Fruit fly (Drosophila melanogaster) whole organism, embryonic: ENCODE results near the gene CG15199.

Experiments used
- BEAF-32 ChIP-seq: fragments of 200-800 bp; sonication (Bioruptor generic); optimal IDR thresholded peaks from 3 replicates; lab custom pipeline; 2017; ENCODE audit warnings: missing biosample characterization, missing genetic modification characterization, mild to moderate bottlenecking, moderate library complexity, missing genetic modification reagents
- Blimp-1 ChIP-seq: fragments of 200-800 bp; sonication (Bioruptor generic); optimal IDR thresholded peaks from 3 replicates; lab custom pipeline; 2018; ENCODE audit warnings: missing biosample characterization, missing genetic modification characterization, mild to moderate bottlenecking, moderate library complexity, missing genetic modification reagents
- CG11085 ChIP-seq: fragments of 200-800 bp; sonication (Bioruptor generic); IDR thresholded peaks from 2 replicates; pipeline ENCODE4 v1.3.6; 2022; ENCODE audit warnings: missing biosample characterization, missing genetic modification characterization
- CG12104 ChIP-seq: fragments of 200-800 bp; sonication (Bioruptor generic); optimal IDR thresholded peaks from 3 replicates; lab custom pipeline; 2016; ENCODE audit warnings: missing biosample characterization, missing genetic modification characterization
- CG12391 ChIP-seq: fragments of 200-800 bp; sonication (Bioruptor generic); optimal IDR thresholded peaks from 3 replicates; lab custom pipeline; 2018; ENCODE audit warnings: missing biosample characterization, mild to moderate bottlenecking, missing genetic modification characterization, moderate library complexity
- CG13296 ChIP-seq: fragments of 200-800 bp; sonication (Bioruptor generic); optimal IDR thresholded peaks from 3 replicates; lab custom pipeline; 2018; ENCODE audit warnings: missing biosample characterization, mild to moderate bottlenecking, missing genetic modification characterization
- CG13624 ChIP-seq: fragments of 200-800 bp; sonication (Bioruptor generic); optimal IDR thresholded peaks from 2 replicates; lab custom pipeline; 2016; ENCODE audit warnings: missing biosample characterization, missing genetic modification characterization
- CG14014 ChIP-seq: fragments of 200-800 bp; sonication (Bioruptor generic); IDR thresholded peaks from 2 replicates; pipeline ENCODE4 v1.3.6; 2022; ENCODE audit warnings: missing biosample characterization, missing genetic modification characterization
- CG16813 ChIP-seq: fragments of 200-800 bp; sonication (Bioruptor generic); IDR thresholded peaks from 3 replicates; pipeline ENCODE4 v1.3.6; 2022; ENCODE audit warnings: missing biosample characterization, missing genetic modification characterization; ENCODE audit not compliant: partially characterized antibody
- CG17361 ChIP-seq: fragments of 200-800 bp; sonication (Bioruptor generic); IDR thresholded peaks from 3 replicates; pipeline ENCODE4 v1.3.6; 2022; ENCODE audit warnings: missing biosample characterization, missing genetic modification characterization
- CG17612 ChIP-seq: fragments of 200-800 bp; sonication (Bioruptor generic); IDR thresholded peaks from 2 replicates; pipeline ENCODE4 v1.3.6; 2022; ENCODE audit warnings: missing biosample characterization, missing genetic modification characterization
- CG2116 ChIP-seq: fragments of 200-800 bp; sonication (Bioruptor generic); optimal IDR thresholded peaks from 3 replicates; lab custom pipeline; 2018; ENCODE audit warnings: missing biosample characterization, mild to moderate bottlenecking, missing genetic modification characterization
- CG2120 ChIP-seq: fragments of 200-800 bp; sonication (Bioruptor generic); optimal IDR thresholded peaks from 3 replicates; lab custom pipeline; 2016; ENCODE audit warnings: missing biosample characterization, missing genetic modification characterization
- CG2875 ChIP-seq: fragments of 200-800 bp; sonication (Bioruptor generic); optimal IDR thresholded peaks from 2 replicates; lab custom pipeline; 2017; ENCODE audit warnings: missing biosample characterization, mild to moderate bottlenecking, missing genetic modification characterization, missing genetic modification reagents
- CG32532 ChIP-seq: fragments of 200-800 bp; sonication (Bioruptor generic); IDR thresholded peaks from 2 replicates; pipeline ENCODE4 v1.3.6; 2022; ENCODE audit warnings: missing biosample characterization, missing genetic modification characterization
- CG3726 ChIP-seq: fragments of 200-800 bp; sonication (Bioruptor generic); IDR thresholded peaks from 3 replicates; pipeline ENCODE4, ENCODE4 v1.3.6; 2022; ENCODE audit warnings: missing biosample characterization, missing genetic modification characterization
- CG4617 ChIP-seq: fragments of 200-800 bp; sonication (Bioruptor generic); optimal IDR thresholded peaks from 3 replicates; lab custom pipeline; 2016; ENCODE audit warnings: missing biosample characterization, missing genetic modification characterization, borderline replicate concordance
- CG6175 ChIP-seq: fragments of 200-800 bp; sonication (Bioruptor generic); IDR thresholded peaks from 3 replicates; pipeline ENCODE4 v1.3.6; 2022; ENCODE audit warnings: missing biosample characterization, missing genetic modification characterization
- CG7357 ChIP-seq: fragments of 200-800 bp; sonication (Bioruptor generic); IDR thresholded peaks from 3 replicates; pipeline ENCODE4 v1.3.6; 2022; ENCODE audit warnings: missing biosample characterization, missing genetic modification characterization
- CHES-1-like ChIP-seq: fragments of 200-800 bp; sonication (Bioruptor generic); optimal IDR thresholded peaks from 2 replicates; lab custom pipeline; 2016; ENCODE audit warnings: missing biosample characterization, missing genetic modification characterization
- Dad ChIP-seq: fragments of 200-800 bp; sonication (Bioruptor generic); optimal IDR thresholded peaks from 3 replicates; lab custom pipeline; 2016; ENCODE audit warnings: missing biosample characterization, missing genetic modification characterization
- E2f2 ChIP-seq: fragments of 200-800 bp; sonication (Bioruptor generic); IDR thresholded peaks from 2 replicates; pipeline ENCODE4 v1.3.6; 2022; ENCODE audit warnings: missing biosample characterization, missing genetic modification characterization
- Eip74EF ChIP-seq, 2 experiments: fragments of 200-800 bp in 1 of 2; fragments of >200 bp in 1 of 2; sonication (Bioruptor generic) in 1 of 2; optimal IDR thresholded peaks; 2 replicates each; lab custom pipeline; 2017 to 2019; ENCODE audit warnings: missing biosample characterization in 2 of 2, missing genetic modification characterization in 2 of 2, mild to moderate bottlenecking in 1 of 2, moderate library complexity in 1 of 2
- Elba2 ChIP-seq: fragments of 200-800 bp; sonication (Bioruptor generic); optimal IDR thresholded peaks from 3 replicates; lab custom pipeline; 2016; ENCODE audit warnings: missing biosample characterization, missing genetic modification characterization
- Ets65A ChIP-seq: fragments of 200-800 bp; sonication (Bioruptor generic); peaks from one replicate; lab custom pipeline; 2016; ENCODE audit warnings: missing biosample characterization, missing genetic modification characterization
- HLH54F ChIP-seq: fragments of 200-800 bp; sonication (Bioruptor generic); optimal IDR thresholded peaks from 3 replicates; lab custom pipeline; 2016; ENCODE audit warnings: missing biosample characterization, missing genetic modification characterization
- HmgZ ChIP-seq: fragments of 200-800 bp; sonication (Bioruptor generic); optimal IDR thresholded peaks from 2 replicates; lab custom pipeline; 2018; ENCODE audit warnings: missing biosample characterization, mild to moderate bottlenecking, missing genetic modification characterization
- MBD-R2 ChIP-seq: fragments of 200-800 bp; sonication (Bioruptor generic); IDR thresholded peaks from 2 replicates; pipeline ENCODE4 v1.3.6; 2022; ENCODE audit warnings: missing biosample characterization, missing genetic modification characterization
- NC2β ChIP-seq: fragments of 200-800 bp; sonication (Bioruptor generic); optimal IDR thresholded peaks from 2 replicates; lab custom pipeline; 2016; ENCODE audit warnings: missing biosample characterization, missing genetic modification characterization
- NfI ChIP-seq: fragments of 200-800 bp; sonication (Bioruptor generic); optimal IDR thresholded peaks from 3 replicates; lab custom pipeline; 2018; ENCODE audit warnings: missing biosample characterization, mild to moderate bottlenecking, missing genetic modification characterization, moderate library complexity
- Opbp ChIP-seq: fragments of 200-800 bp; sonication (Bioruptor generic); IDR thresholded peaks from 3 replicates; pipeline ENCODE4 v1.3.6; 2022; ENCODE audit warnings: missing biosample characterization, missing genetic modification characterization; ENCODE audit not compliant: partially characterized antibody
- Pdp1 ChIP-seq, 2 experiments: fragments of 200-800 bp; sonication (Bioruptor generic); optimal IDR thresholded peaks; 3 replicates each; lab custom pipeline; 2016; ENCODE audit warnings: missing biosample characterization in 2 of 2, missing genetic modification characterization in 2 of 2, mild to moderate bottlenecking in 1 of 2, moderate library complexity in 1 of 2
- Sin3A ChIP-seq: fragments of >200 bp; optimal IDR thresholded peaks from 2 replicates; lab custom pipeline; 2018
- bab2 ChIP-seq: fragments of 200-800 bp; sonication (Bioruptor generic); optimal IDR thresholded peaks from 2 replicates; lab custom pipeline; 2016; ENCODE audit warnings: missing biosample characterization, missing genetic modification characterization
- dmrt99B ChIP-seq: fragments of 200-800 bp; sonication (Bioruptor generic); optimal IDR thresholded peaks from 2 replicates; lab custom pipeline; 2018; ENCODE audit warnings: missing biosample characterization, mild to moderate bottlenecking, missing genetic modification characterization, moderate library complexity
- dpn ChIP-seq, 2 experiments: fragments of 200-800 bp; sonication (Bioruptor generic); optimal IDR thresholded peaks; 3 replicates each; lab custom pipeline; 2016; ENCODE audit warnings: missing biosample characterization in 2 of 2, missing genetic modification characterization in 2 of 2
- emc ChIP-seq: fragments of 200-800 bp; sonication (Bioruptor generic); optimal IDR thresholded peaks from 2 replicates; lab custom pipeline; 2016; ENCODE audit warnings: missing biosample characterization, missing genetic modification characterization
- her ChIP-seq: fragments of 200-800 bp; sonication (Bioruptor generic); optimal IDR thresholded peaks from 2 replicates; lab custom pipeline; 2016; ENCODE audit warnings: missing biosample characterization, missing genetic modification characterization
- inv ChIP-seq: fragments of 200-800 bp; sonication (Bioruptor generic); IDR thresholded peaks from 2 replicates; pipeline ENCODE4 v1.3.6; 2022; ENCODE audit warnings: missing biosample characterization, missing genetic modification characterization; ENCODE audit not compliant: partially characterized antibody
- luna ChIP-seq: fragments of 200-800 bp; sonication (Bioruptor generic); optimal IDR thresholded peaks from 2 replicates; lab custom pipeline; 2016; ENCODE audit warnings: missing biosample characterization, missing genetic modification characterization
- nom ChIP-seq: fragments of 200-800 bp; sonication (Bioruptor generic); optimal IDR thresholded peaks from 2 replicates; lab custom pipeline; 2017; ENCODE audit warnings: missing biosample characterization, missing genetic modification characterization, mild to moderate bottlenecking, moderate library complexity, missing genetic modification reagents
- onecut ChIP-seq: fragments of 200-800 bp; sonication (Bioruptor generic); IDR thresholded peaks from 2 replicates; pipeline ENCODE4 v1.3.6; 2022; ENCODE audit warnings: missing biosample characterization, missing genetic modification characterization
- pho ChIP-seq: fragments of 200-800 bp; sonication (Bioruptor generic); optimal IDR thresholded peaks from 2 replicates; lab custom pipeline; 2016; ENCODE audit warnings: missing biosample characterization, missing genetic modification characterization
- pum ChIP-seq: fragments of 200-800 bp; sonication (Bioruptor generic); optimal IDR thresholded peaks from 2 replicates; lab custom pipeline; 2016; ENCODE audit warnings: missing biosample characterization, missing genetic modification characterization
- sob ChIP-seq: fragments of 200-800 bp; sonication (Bioruptor generic); IDR thresholded peaks from 2 replicates; pipeline ENCODE4 v1.3.6; 2022; ENCODE audit warnings: missing biosample characterization, missing genetic modification characterization
- sug ChIP-seq: fragments of 200-800 bp; optimal IDR thresholded peaks from 2 replicates; lab custom pipeline; 2019; ENCODE audit warnings: missing biosample characterization, mild to moderate bottlenecking, missing genetic modification characterization, moderate library complexity
- tll ChIP-seq, 2 experiments: fragments of 200-800 bp in 1 of 2; fragments of >200 bp in 1 of 2; sonication (Bioruptor generic) in 1 of 2; optimal IDR thresholded peaks; 2 replicates each; lab custom pipeline; 2017 to 2019; ENCODE audit warnings: missing biosample characterization in 2 of 2, missing genetic modification characterization in 2 of 2, mild to moderate bottlenecking in 1 of 2, moderate library complexity in 1 of 2
- unc-4 ChIP-seq: fragments of 200-800 bp; sonication (Bioruptor generic); IDR thresholded peaks from 2 replicates; pipeline ENCODE4 v1.3.6; 2022; ENCODE audit warnings: missing biosample characterization, missing genetic modification characterization; ENCODE audit not compliant: partially characterized antibody
- zfh2 ChIP-seq: fragments of 200-800 bp; sonication (Bioruptor generic); optimal IDR thresholded peaks from 2 replicates; lab custom pipeline; 2016; ENCODE audit warnings: missing biosample characterization, missing genetic modification characterization

Gene CG15199

dm6 chrX:11137566-11138186 lies 4.0 kb downstream of the CG15199 start, which contains the start of gene CDK2AP1 (continued):
- peak in 1 of 2 experiments; percentile 71 for TF ChIP-seq tll (GFP tag; optimal IDR thresholded peaks at IDR 0.05; lab: Kevin White, UChicago)
- TF ChIP-seq inv (GFP tag; lab: Robert Waterston, UW), result peak; percentile 58
- TF ChIP-seq CG11085 (GFP tag; lab: Robert Waterston, UW), result no peak
- peak; percentile 54 for TF ChIP-seq CG4617
- no peak for TF ChIP-seq CG3726 (GFP tag; lab: Robert Waterston, UW)
- TF ChIP-seq Pdp1 (GFP tag; optimal IDR thresholded peaks at IDR 0.05; lab: Kevin White, UChicago), result peak; percentile 20 to 46
- peak; percentile 41; the same call in 1 of the 2 replicates for TF ChIP-seq MBD-R2 (GFP tag; lab: Robert Waterston, UW)
- no peak for TF ChIP-seq Dad (GFP tag; lab: Kevin White, UChicago)
- peak; percentile 74 for TF ChIP-seq Opbp (GFP tag; lab: Robert Waterston, UW)
- no peak for TF ChIP-seq CG17612
- no peak for TF ChIP-seq CG12104
- TF ChIP-seq CG2116 (GFP tag; lab: Kevin White, UChicago), result peak; percentile 78
- TF ChIP-seq CHES-1-like (GFP tag; lab: Kevin White, UChicago), result peak; percentile 13
- peak; percentile 82 for TF ChIP-seq Ets65A (GFP tag; lab: Kevin White, UChicago)
- TF ChIP-seq Eip74EF (GFP tag; optimal IDR thresholded peaks at IDR 0.05; lab: Kevin White, UChicago), result peak in 1 of 2 experiments; percentile 40
- TF ChIP-seq Sin3A (lab: Kevin White, UChicago), result peak; percentile 19
- TF ChIP-seq CG16813 (GFP tag; lab: Robert Waterston, UW), result peak; percentile 77
- TF ChIP-seq pum (GFP tag; lab: Kevin White, UChicago), result peak; percentile 22
- TF ChIP-seq HLH54F, result peak; percentile 42
- peak; percentile 32 for TF ChIP-seq CG2120 (GFP tag; lab: Kevin White, UChicago)
- TF ChIP-seq CG17361 (GFP tag; lab: Robert Waterston, UW), result peak; percentile 47; the same call in 1 of the 3 replicates
- peak; percentile 40 for TF ChIP-seq zfh2
- peak; percentile 18 for TF ChIP-seq NC2β (GFP tag; lab: Kevin White, UChicago)
- TF ChIP-seq NfI (GFP tag; lab: Kevin White, UChicago), result peak; percentile 12
- 0 out of 2 replicates have a peak, but pooled peaks have one; percentile 17 for TF ChIP-seq CG14014
- TF ChIP-seq sug, result peak; percentile 66
- peak; percentile 77 for TF ChIP-seq CG13624 (GFP tag; lab: Kevin White, UChicago)
- TF ChIP-seq dpn (GFP tag; optimal IDR thresholded peaks at IDR 0.05; lab: Kevin White, UChicago), result peak in 1 of 2 experiments; percentile 37
- TF ChIP-seq emc, result peak; percentile 21
- TF ChIP-seq pho, result peak; percentile 12
- TF ChIP-seq BEAF-32 (GFP tag; lab: Kevin White, UChicago), result peak; percentile 78
- TF ChIP-seq CG13296, result no peak
- TF ChIP-seq nom (GFP tag; lab: Kevin White, UChicago), result peak; percentile 8
- TF ChIP-seq unc-4 (GFP tag; lab: Robert Waterston, UW), result peak; percentile 65
- peak; percentile 32 for TF ChIP-seq CG12391 (tag; lab: Kevin White, UChicago)
- no peak for TF ChIP-seq CG2875 (GFP tag; lab: Kevin White, UChicago)
- peak; percentile 8 for TF ChIP-seq Blimp-1 (GFP tag; lab: Kevin White, UChicago)
- TF ChIP-seq CG32532, result peak; percentile 24
- no peak for TF ChIP-seq luna (GFP tag; lab: Kevin White, UChicago)
- peak; percentile 27; the same call in 1 of the 2 replicates for TF ChIP-seq sob (GFP tag; lab: Robert Waterston, UW)
- TF ChIP-seq Elba2 (GFP tag; lab: Kevin White, UChicago), result no peak
- no peak for TF ChIP-seq dmrt99B (tag; lab: Kevin White, UChicago)
- peak; percentile 50 for TF ChIP-seq her (GFP tag; lab: Kevin White, UChicago)
- TF ChIP-seq onecut, result peak; percentile 15; the same call in 1 of the 2 replicates
- TF ChIP-seq HmgZ (tag; lab: Kevin White, UChicago), result peak; percentile 39
- TF ChIP-seq bab2 (GFP tag; lab: Kevin White, UChicago), result peak; percentile 18
- TF ChIP-seq CG6175 (GFP tag; lab: Robert Waterston, UW), result no peak
- TF ChIP-seq CG7357 (GFP tag; lab: Robert Waterston, UW), result peak; percentile 98
- 0 out of 2 replicates have a peak, but pooled peaks have one; percentile 7 for TF ChIP-seq E2f2 (GFP tag; lab: Robert Waterston, UW)
